Fruit fly (Drosophila melanogaster): ENCODE measurements around the gene RFeSP.

Gene RFeSP

DNA sequence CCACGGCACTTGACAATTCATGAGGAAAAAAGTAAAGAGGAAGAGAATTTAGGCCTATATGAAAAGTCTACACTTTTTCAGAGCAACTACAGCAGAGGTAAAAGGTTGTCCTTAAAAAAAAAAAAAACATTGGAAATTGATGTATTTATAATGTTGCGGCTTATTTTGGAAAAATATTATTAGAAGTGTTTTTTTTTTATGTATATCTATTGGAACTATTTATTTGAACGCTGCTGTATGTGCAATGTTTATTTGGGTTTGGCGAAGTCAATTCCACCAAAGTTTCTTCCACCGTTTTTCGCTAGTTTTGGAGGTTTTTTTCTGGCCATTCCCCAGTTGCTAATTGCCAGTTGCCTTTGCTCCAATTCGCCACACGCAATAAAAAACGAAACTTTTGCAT, 41.9 kb upstream of the RFeSP start (continued):
- TF ChIP-seq ci (GFP tag; IDR thresholded peaks at IDR 0.05) (no peak), Ssrp (tag; optimal IDR thresholded peaks at IDR 0.05) (peak; percentile 35), Six4 (GFP tag; optimal IDR thresholded peaks at IDR 0.05) (no peak), CG10209 (GFP tag; optimal IDR thresholded peaks at IDR 0.05) (no peak), lola (GFP tag; optimal IDR thresholded peaks at IDR 0.05) (no peak), CG34224 (GFP tag; IDR thresholded peaks at IDR 0.05; ENCODE audit: partially characterized antibody) (no peak), CG15269 (tag; optimal IDR thresholded peaks at IDR 0.05) (no peak), CG13894 (tag; optimal IDR thresholded peaks at IDR 0.05) (no peak), ro (GFP tag; IDR thresholded peaks at IDR 0.05) (no peak), fd3F (GFP tag; optimal IDR thresholded peaks at IDR 0.05) (no peak), ttk (GFP tag; IDR thresholded peaks at IDR 0.05) (no peak; the same call in 1 of the 2 replicates), sima (GFP tag; optimal IDR thresholded peaks at IDR 0.05) (no peak), CG43689 (GFP tag; IDR thresholded peaks at IDR 0.05) (no peak), Aef1 (GFP tag; IDR thresholded peaks at IDR 0.05) (peak; percentile 46; the same call in 1 of the 3 replicates), lab (GFP tag; optimal IDR thresholded peaks at IDR 0.05) (peak; percentile 26), knrl (GFP tag; IDR thresholded peaks at IDR 0.05; ENCODE audit: partially characterized antibody) (no peak), D (optimal IDR thresholded peaks at IDR 0.05) (no peak), D (GFP tag; optimal IDR thresholded peaks at IDR 0.05) (no peak), Bdp1 (GFP tag; optimal IDR thresholded peaks at IDR 0.05) (no peak), ind (GFP tag; optimal IDR thresholded peaks at IDR 0.05) (peak; percentile 20), H2.0 (GFP tag; IDR thresholded peaks at IDR 0.05) (peak; percentile 24; the same call in 1 of the 2 replicates), Opbp (GFP tag; IDR thresholded peaks at IDR 0.05; ENCODE audit: partially characterized antibody) (no peak), Spps (tag; optimal IDR thresholded peaks at IDR 0.05) (no peak), wor (GFP tag; IDR thresholded peaks at IDR 0.05) (no peak), bbx (GFP tag; IDR thresholded peaks at IDR 0.05; ENCODE audit: partially characterized antibody) (no peak), CG42726 (GFP tag; IDR thresholded peaks at IDR 0.05; ENCODE audit: partially characterized antibody) (no peak), chm (GFP tag; IDR thresholded peaks at IDR 0.05) (peak; percentile 50; the same call in 1 of the 2 replicates), CG2129 (GFP tag; IDR thresholded peaks at IDR 0.05; ENCODE audit: partially characterized antibody) (no peak), CG6854 (GFP tag; optimal IDR thresholded peaks at IDR 0.05) (no peak), CG11504 (tag; optimal IDR thresholded peaks at IDR 0.05) (peak; percentile 54), tgo (GFP tag; IDR thresholded peaks at IDR 0.05) (peak; percentile 44; the same call in 1 of the 3 replicates), esg (GFP tag; conservative IDR thresholded peaks at IDR 0.05) (peak; percentile 41; the same call in 1 of the 2 replicates), CG9215 (GFP tag; IDR thresholded peaks at IDR 0.05) (no peak), CG11696 (GFP tag; IDR thresholded peaks at IDR 0.05) (peak; percentile 80), ara (GFP tag; IDR thresholded peaks at IDR 0.05) (no peak), Blimp-1 (GFP tag; optimal IDR thresholded peaks at IDR 0.05) (no peak), Dad (GFP tag; optimal IDR thresholded peaks at IDR 0.05) (no peak), Meics (GFP tag; optimal IDR thresholded peaks at IDR 0.05) (peak; percentile 17), CG8290 (GFP tag; optimal IDR thresholded peaks at IDR 0.05) (no peak), CG8290 (tag; optimal IDR thresholded peaks at IDR 0.05) (no peak), Trl (optimal IDR thresholded peaks at IDR 0.05) (no peak), Trl (GFP tag; optimal IDR thresholded peaks at IDR 0.05) (no peak), sr (GFP tag; IDR thresholded peaks at IDR 0.05) (no peak), CG12659 (GFP tag; optimal IDR thresholded peaks at IDR 0.05) (peak; percentile 34), NfI (GFP tag; optimal IDR thresholded peaks at IDR 0.05) (no peak), CG9437 (GFP tag; optimal IDR thresholded peaks at IDR 0.05) (no peak), dan (GFP tag; IDR thresholded peaks at IDR 0.05) (no peak), CG9797 (GFP tag; optimal IDR thresholded peaks at IDR 0.05) (no peak), trem (tag; optimal IDR thresholded peaks at IDR 0.05) (no peak)

Measured in whole organism, embryonic.